Fruit fly (Drosophila melanogaster): ENCODE data around the gene CG7730.

dm6 chr3L:17009715-17010491 lies 17.4 kb upstream of the CG7730 start:
- TF ChIP-seq CTCF (optimal IDR thresholded peaks at IDR 0.05) (no peak), CG8478 (optimal IDR thresholded peaks at IDR 0.05) (no peak)

Measured in S2 (cell line).